Worm (Caenorhabditis elegans): ENCODE measurements around the gene morc-1.

morc-1 gene

ce11 chrIII:5201267-5201666 is 5.4 kb downstream of the morc-1 start (continued):
- TF ChIP-seq unc-30 (tag; optimal IDR thresholded peaks at IDR 0.05) (no peak), nhr-85 (tag) (peak; percentile 72), fkh-8 (tag; optimal IDR thresholded peaks at IDR 0.05) (no peak), nhr-77 (tag; optimal IDR thresholded peaks at IDR 0.05) (no peak), zip-4 (GFP tag; optimal IDR thresholded peaks at IDR 0.05) (no peak), sptf-1 (tag; optimal IDR thresholded peaks at IDR 0.05) (no peak), unc-98 (GFP tag; IDR thresholded peaks at IDR 0.05) (no peak), lin-13 (GFP tag; optimal IDR thresholded peaks at IDR 0.05) (no peak), mab-9 (GFP tag; IDR thresholded peaks at IDR 0.05) (no peak), hlh-4 (tag; optimal IDR thresholded peaks at IDR 0.05) (no peak), irx-1 (tag; optimal IDR thresholded peaks at IDR 0.05) (no peak), alr-1 (tag; optimal IDR thresholded peaks at IDR 0.05; ENCODE audit: borderline replicate concordance) (no peak), pag-3 (tag; optimal IDR thresholded peaks at IDR 0.05; ENCODE audit: borderline replicate concordance, insufficient read depth) (no peak), nhr-90 (tag; optimal IDR thresholded peaks at IDR 0.05; ENCODE audit: poor library complexity) (peak; percentile 40), lin-14 (GFP tag; optimal IDR thresholded peaks at IDR 0.05) (peak; percentile 48), lsy-2 (tag; optimal IDR thresholded peaks at IDR 0.05) (peak in 1 of 2 experiments; percentile 35), tbx-2 (tag; optimal IDR thresholded peaks at IDR 0.05) (peak; percentile 4), hlh-17 (GFP tag; optimal IDR thresholded peaks at IDR 0.05; ENCODE audit: borderline replicate concordance) (no peak), fos-1 (tag; optimal IDR thresholded peaks at IDR 0.05) (no peak), aha-1 (tag; optimal IDR thresholded peaks at IDR 0.05) (no peak), hpl-2 (GFP tag; optimal IDR thresholded peaks at IDR 0.05) (no peak), zag-1 (tag; optimal IDR thresholded peaks at IDR 0.05) (no peak), nhr-11 (tag; optimal IDR thresholded peaks at IDR 0.05) (no peak), lin-39 (tag; optimal IDR thresholded peaks at IDR 0.05) (no peak), ceh-88 (GFP tag; IDR thresholded peaks at IDR 0.05) (no peak), unc-86 (tag; optimal IDR thresholded peaks at IDR 0.05) (no peak), sup-37 (GFP tag; optimal IDR thresholded peaks at IDR 0.05) (no peak), tlp-1 (tag; optimal IDR thresholded peaks at IDR 0.05) (peak; percentile 40), lin-35 (GFP tag; optimal IDR thresholded peaks at IDR 0.05) (peak in 1 of 2 experiments; percentile 62), vab-15 (tag; optimal IDR thresholded peaks at IDR 0.05) (no peak), jun-1 (tag; optimal IDR thresholded peaks at IDR 0.05) (peak; percentile 12), nhr-28 (tag; optimal IDR thresholded peaks at IDR 0.05) (no peak), swsn-7 (tag; optimal IDR thresholded peaks at IDR 0.05) (no peak), lin-15B (tag; optimal IDR thresholded peaks at IDR 0.05) (no peak), ceh-63 (GFP tag; optimal IDR thresholded peaks at IDR 0.05) (no peak), mep-1 (tag; optimal IDR thresholded peaks at IDR 0.05) (no peak)

DNA sequence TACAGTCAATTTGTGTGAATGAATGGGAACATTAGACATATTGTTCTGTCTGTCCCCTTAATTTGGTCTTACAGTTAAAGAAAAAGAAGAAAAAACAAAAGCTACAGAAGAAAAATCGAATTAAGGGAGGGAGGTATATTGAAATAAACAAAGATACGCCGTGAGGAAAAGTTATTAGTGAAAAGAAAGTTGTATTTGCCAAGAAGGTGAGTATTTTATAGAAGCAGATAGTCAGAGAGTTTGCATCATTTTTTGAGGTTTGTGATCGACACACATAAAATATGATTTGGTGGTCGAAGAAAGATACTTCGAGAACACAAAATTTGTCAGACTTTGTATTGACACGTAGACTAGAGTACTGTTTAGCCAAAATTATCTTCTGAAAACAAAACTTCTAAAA is 6.4 kb downstream of the morc-1 start:
- TF ChIP-seq snu-23 (GFP tag; optimal IDR thresholded peaks at IDR 0.05): peak; percentile 28
- TF ChIP-seq lin-35 (GFP tag; optimal IDR thresholded peaks at IDR 0.05): peak in 1 of 2 experiments; percentile 18
- TF ChIP-seq blmp-1 (tag; optimal IDR thresholded peaks at IDR 0.05): peak; percentile 35
- no peak for TF ChIP-seq C34B4.2 (tag; optimal IDR thresholded peaks at IDR 0.05)
- peak; percentile 2 for TF ChIP-seq ceh-8 (GFP tag; optimal IDR thresholded peaks at IDR 0.05)
- peak; percentile 22 for TF ChIP-seq nhr-71 (tag; optimal IDR thresholded peaks at IDR 0.05)
- no peak for TF ChIP-seq C16A3.4 (tag; optimal IDR thresholded peaks at IDR 0.05)
- no peak for TF ChIP-seq fkh-10 (GFP tag; optimal IDR thresholded peaks at IDR 0.05)
- TF ChIP-seq unc-130 (tag; optimal IDR thresholded peaks at IDR 0.05): no peak
- TF ChIP-seq efl-1 (optimal IDR thresholded peaks at IDR 0.05): no peak
- TF ChIP-seq efl-1 (GFP tag; optimal IDR thresholded peaks at IDR 0.05 in 1 of 2): peak in 1 of 2 experiments; percentile 64
- peak; percentile 61 for TF ChIP-seq nhr-77 (tag; optimal IDR thresholded peaks at IDR 0.05)
- TF ChIP-seq mdl-1 (tag; optimal IDR thresholded peaks at IDR 0.05): no peak
- no peak for TF ChIP-seq dpl-1 (GFP tag; optimal IDR thresholded peaks at IDR 0.05)
- TF ChIP-seq nhr-20 (tag; optimal IDR thresholded peaks at IDR 0.05): peak; percentile 62
- no peak for TF ChIP-seq pqm-1 (tag; optimal IDR thresholded peaks at IDR 0.05)
- TF ChIP-seq mep-1 (tag; optimal IDR thresholded peaks at IDR 0.05): peak; percentile 26
- peak; percentile 31 for TF ChIP-seq lin-14 (GFP tag; optimal IDR thresholded peaks at IDR 0.05)
- no peak for TF ChIP-seq elt-2 (tag; optimal IDR thresholded peaks at IDR 0.05)
